Fruit fly (Drosophila melanogaster) whole organism, embryonic: ENCODE data around the gene CG31908.

Source experiments
- Atf3 ChIP-seq: fragments of 200-800 bp; sonication (Bioruptor generic); optimal IDR thresholded peaks from 3 replicates; lab custom pipeline; 2016; ENCODE audit warnings: missing biosample characterization, missing genetic modification characterization
- CG11247 ChIP-seq: fragments of 200-800 bp; sonication (Bioruptor generic); IDR thresholded peaks from 2 replicates; pipeline ENCODE4 v1.3.6; 2022; ENCODE audit warnings: missing biosample characterization, missing genetic modification characterization
- CG13296 ChIP-seq: fragments of 200-800 bp; sonication (Bioruptor generic); optimal IDR thresholded peaks from 3 replicates; lab custom pipeline; 2018; ENCODE audit warnings: missing biosample characterization, mild to moderate bottlenecking, missing genetic modification characterization
- CG13624 ChIP-seq: fragments of 200-800 bp; sonication (Bioruptor generic); optimal IDR thresholded peaks from 2 replicates; lab custom pipeline; 2016; ENCODE audit warnings: missing biosample characterization, missing genetic modification characterization
- CG14860 ChIP-seq: fragments of 200-800 bp; sonication (Bioruptor generic); IDR thresholded peaks from 3 replicates; pipeline ENCODE4 v1.3.6; 2022; ENCODE audit warnings: missing biosample characterization, missing genetic modification characterization; ENCODE audit not compliant: partially characterized antibody
- CG17328 ChIP-seq: fragments of 200-800 bp; sonication (Bioruptor generic); IDR thresholded peaks from 2 replicates; pipeline ENCODE4 v1.3.6; 2022; ENCODE audit warnings: missing biosample characterization, missing genetic modification characterization
- CG17568 ChIP-seq: fragments of 200-800 bp; sonication (Bioruptor generic); optimal IDR thresholded peaks from 2 replicates; lab custom pipeline; 2018; ENCODE audit warnings: missing biosample characterization, mild to moderate bottlenecking, missing genetic modification characterization, moderate library complexity
- CG2199 ChIP-seq: fragments of 200-800 bp; sonication (Bioruptor generic); IDR thresholded peaks from 3 replicates; pipeline ENCODE4 v1.3.6; 2022; ENCODE audit warnings: missing biosample characterization, missing genetic modification characterization
- CG3065 ChIP-seq: fragments of 200-800 bp; sonication (Bioruptor generic); optimal IDR thresholded peaks from 2 replicates; lab custom pipeline; 2016; ENCODE audit warnings: missing biosample characterization, missing genetic modification characterization
- CG31388 ChIP-seq: fragments of 200-800 bp; sonication (Bioruptor generic); optimal IDR thresholded peaks from 2 replicates; lab custom pipeline; 2016; ENCODE audit warnings: missing biosample characterization, missing genetic modification characterization
- CG32532 ChIP-seq: fragments of 200-800 bp; sonication (Bioruptor generic); IDR thresholded peaks from 2 replicates; pipeline ENCODE4 v1.3.6; 2022; ENCODE audit warnings: missing biosample characterization, missing genetic modification characterization
- CG34224 ChIP-seq: fragments of 200-800 bp; sonication (Bioruptor generic); IDR thresholded peaks from 3 replicates; pipeline ENCODE4 v1.3.6; 2022; ENCODE audit warnings: missing biosample characterization, missing genetic modification characterization; ENCODE audit not compliant: partially characterized antibody
- CG34422 ChIP-seq: fragments of 200-800 bp; sonication (Bioruptor generic); IDR thresholded peaks from 3 replicates; pipeline ENCODE4 v1.3.6; 2022; ENCODE audit warnings: missing biosample characterization, missing genetic modification characterization
- CG3847 ChIP-seq: fragments of 200-800 bp; sonication (Bioruptor generic); IDR thresholded peaks from 2 replicates; pipeline ENCODE4 v1.3.6; 2022; ENCODE audit warnings: missing biosample characterization, missing genetic modification characterization
- CG42726 ChIP-seq: fragments of 200-800 bp; sonication (Bioruptor generic); IDR thresholded peaks from 2 replicates; pipeline ENCODE4 v1.3.6; 2022; ENCODE audit warnings: missing biosample characterization, missing genetic modification characterization; ENCODE audit not compliant: partially characterized antibody
- CG6854 ChIP-seq: fragments of 200-800 bp; sonication (Bioruptor generic); optimal IDR thresholded peaks from 3 replicates; lab custom pipeline; 2017; ENCODE audit warnings: missing biosample characterization, mild to moderate bottlenecking, missing genetic modification characterization
- CG7372 ChIP-seq: fragments of 200-800 bp; sonication (Bioruptor generic); IDR thresholded peaks from 2 replicates; pipeline ENCODE4 v1.3.6; 2022; ENCODE audit warnings: missing biosample characterization, missing genetic modification characterization
- CG7556 ChIP-seq: fragments of 200-800 bp; sonication (Bioruptor generic); optimal IDR thresholded peaks from 2 replicates; lab custom pipeline; 2017; ENCODE audit warnings: missing biosample characterization, mild to moderate bottlenecking, missing genetic modification characterization
- CG7839 ChIP-seq: fragments of 200-800 bp; sonication (Bioruptor generic); optimal IDR thresholded peaks from 3 replicates; lab custom pipeline; 2018; ENCODE audit warnings: missing biosample characterization, mild to moderate bottlenecking, missing genetic modification characterization, moderate library complexity
- CG8281 ChIP-seq: fragments of 200-800 bp; sonication (Bioruptor generic); optimal IDR thresholded peaks from 2 replicates; lab custom pipeline; 2018; ENCODE audit warnings: missing biosample characterization, mild to moderate bottlenecking, missing genetic modification characterization, moderate library complexity
- CG8944 ChIP-seq: fragments of 200-800 bp; sonication (Bioruptor generic); optimal IDR thresholded peaks from 3 replicates; lab custom pipeline; 2016; ENCODE audit warnings: missing biosample characterization, missing genetic modification characterization
- CG9215 ChIP-seq: fragments of 200-800 bp; sonication (Bioruptor generic); IDR thresholded peaks from 2 replicates; pipeline ENCODE4 v1.3.6; 2022; ENCODE audit warnings: missing biosample characterization, missing genetic modification characterization
- Eip74EF ChIP-seq, 2 experiments: fragments of 200-800 bp in 1 of 2; fragments of >200 bp in 1 of 2; sonication (Bioruptor generic) in 1 of 2; optimal IDR thresholded peaks; 2 replicates each; lab custom pipeline; 2017 to 2019; ENCODE audit warnings: missing biosample characterization in 2 of 2, missing genetic modification characterization in 2 of 2, mild to moderate bottlenecking in 1 of 2, moderate library complexity in 1 of 2
- HLHmδ ChIP-seq: fragments of 200-800 bp; sonication (Bioruptor generic); optimal IDR thresholded peaks from 2 replicates; lab custom pipeline; 2018; ENCODE audit warnings: missing biosample characterization, mild to moderate bottlenecking, missing genetic modification characterization, moderate library complexity
- Hand ChIP-seq: fragments of 200-800 bp; sonication (Bioruptor generic); optimal IDR thresholded peaks from 2 replicates; lab custom pipeline; 2017; ENCODE audit warnings: mild to moderate bottlenecking, missing biosample characterization, missing genetic modification reagents, missing genetic modification characterization
- Hey ChIP-seq: fragments of 200-800 bp; sonication (Bioruptor generic); optimal IDR thresholded peaks from 3 replicates; lab custom pipeline; 2018; ENCODE audit warnings: missing biosample characterization, mild to moderate bottlenecking, missing genetic modification characterization
- Hmr ChIP-seq: fragments of 200-800 bp; sonication (Bioruptor generic); optimal IDR thresholded peaks from 3 replicates; lab custom pipeline; 2017; ENCODE audit warnings: mild to moderate bottlenecking, missing biosample characterization, missing genetic modification reagents, missing genetic modification characterization
- Med ChIP-seq: fragments of 200-800 bp; sonication (Bioruptor generic); peaks from one replicate; lab custom pipeline; 2016; ENCODE audit warnings: missing biosample characterization, missing genetic modification characterization, mild to moderate bottlenecking, inconsistent platforms, moderate library complexity
- Sry-δ ChIP-seq: fragments of 200-800 bp; sonication (Bioruptor generic); optimal IDR thresholded peaks from 2 replicates; lab custom pipeline; 2016; ENCODE audit warnings: missing biosample characterization, missing genetic modification characterization
- Ssrp ChIP-seq: fragments of 200-800 bp; sonication (Bioruptor generic); optimal IDR thresholded peaks from 2 replicates; lab custom pipeline; 2018; ENCODE audit warnings: missing biosample characterization, mild to moderate bottlenecking, missing genetic modification characterization, moderate library complexity
- TFAM ChIP-seq: fragments of 200-800 bp; sonication (Bioruptor generic); optimal IDR thresholded peaks from 2 replicates; lab custom pipeline; 2017; ENCODE audit warnings: missing biosample characterization, missing genetic modification characterization, inconsistent platforms
- Xrp1 ChIP-seq: fragments of 200-800 bp; sonication (Bioruptor generic); IDR thresholded peaks from 2 replicates; pipeline ENCODE4 v1.3.6; 2022; ENCODE audit warnings: missing biosample characterization, missing genetic modification characterization
- ap ChIP-seq: fragments of 200-800 bp; sonication (Bioruptor generic); IDR thresholded peaks from 2 replicates; pipeline ENCODE4 v1.3.6; 2022; ENCODE audit warnings: missing biosample characterization, missing genetic modification characterization
- az2 ChIP-seq: fragments of 200-800 bp; sonication (Bioruptor generic); optimal IDR thresholded peaks from 3 replicates; lab custom pipeline; 2016; ENCODE audit warnings: missing biosample characterization, missing genetic modification characterization
- bbx ChIP-seq: fragments of 200-800 bp; sonication (Bioruptor generic); IDR thresholded peaks from 2 replicates; pipeline ENCODE4 v1.3.6; 2022; ENCODE audit warnings: missing biosample characterization, missing genetic modification characterization; ENCODE audit not compliant: partially characterized antibody
- bigmax ChIP-seq: fragments of 200-800 bp; sonication (Bioruptor generic); optimal IDR thresholded peaks from 2 replicates; lab custom pipeline; 2018; ENCODE audit warnings: missing biosample characterization, mild to moderate bottlenecking, missing genetic modification characterization
- bsh ChIP-seq, 2 experiments: fragments of 200-800 bp; sonication (Bioruptor generic); optimal IDR thresholded peaks; 2 replicates each; lab custom pipeline; 2017 to 2018; ENCODE audit warnings: mild to moderate bottlenecking in 2 of 2, missing biosample characterization in 2 of 2, missing genetic modification characterization in 2 of 2, moderate library complexity in 1 of 2
- btn ChIP-seq: fragments of 200-800 bp; sonication (Bioruptor generic); optimal IDR thresholded peaks from 2 replicates; lab custom pipeline; 2016; ENCODE audit warnings: missing biosample characterization, missing genetic modification characterization
- crp ChIP-seq, 2 experiments: fragments of 200-800 bp; sonication (Bioruptor generic); optimal IDR thresholded peaks; 2 replicates in 1 of 2; 3 replicates in 1 of 2; lab custom pipeline; 2017; ENCODE audit warnings: missing biosample characterization in 2 of 2, missing genetic modification characterization in 2 of 2, mild to moderate bottlenecking in 1 of 2, moderate library complexity in 1 of 2
- cwo ChIP-seq: fragments of 200-800 bp; sonication (Bioruptor generic); optimal IDR thresholded peaks from 3 replicates; lab custom pipeline; 2017; ENCODE audit warnings: missing biosample characterization, missing genetic modification characterization, mild to moderate bottlenecking, moderate library complexity, missing genetic modification reagents
- dimm ChIP-seq: fragments of 200-800 bp; sonication (Bioruptor generic); IDR thresholded peaks from 2 replicates; pipeline ENCODE4 v1.3.6; 2022; ENCODE audit warnings: missing biosample characterization, missing genetic modification characterization
- esg ChIP-seq: fragments of 200-800 bp; sonication (Bioruptor generic); conservative IDR thresholded peaks from 2 replicates; pipeline ENCODE4 v1.3.6; 2022; ENCODE audit warnings: missing biosample characterization, missing genetic modification characterization
- insv ChIP-seq, 2 experiments: fragments of 200-800 bp; sonication (Bioruptor generic); optimal IDR thresholded peaks; 3 replicates each; lab custom pipeline; 2016 to 2018; ENCODE audit warnings: missing biosample characterization in 2 of 2, missing genetic modification characterization in 2 of 2
- oc ChIP-seq: fragments of 200-800 bp; sonication (Bioruptor generic); optimal IDR thresholded peaks from 2 replicates; lab custom pipeline; 2018; ENCODE audit warnings: missing biosample characterization, mild to moderate bottlenecking, missing genetic modification characterization, moderate library complexity
- prd ChIP-seq, 3 experiments: fragments of >200 bp in 2 of 3; fragments of 200-800 bp in 1 of 3; sonication (Bioruptor generic) in 1 of 3; optimal IDR thresholded peaks in 2 of 3; IDR thresholded peaks in 1 of 3; 2 replicates in 2 of 3; 3 replicates in 1 of 3; pipeline versions ENCODE4 v1.3.6 to Lab custom; 2017 to 2022; ENCODE audit warnings: missing biosample characterization in 1 of 3, missing genetic modification characterization in 1 of 3
- scrt ChIP-seq: fragments of 200-800 bp; sonication (Bioruptor generic); optimal IDR thresholded peaks from 2 replicates; lab custom pipeline; 2018; ENCODE audit warnings: missing biosample characterization, mild to moderate bottlenecking, missing genetic modification characterization, moderate library complexity
- toy ChIP-seq: fragments of 200-800 bp; sonication (Bioruptor generic); IDR thresholded peaks from 2 replicates; pipeline ENCODE4 v1.3.6; 2022; ENCODE audit warnings: missing biosample characterization, missing genetic modification characterization
- unpg ChIP-seq: fragments of 200-800 bp; sonication (Bioruptor generic); optimal IDR thresholded peaks from 3 replicates; lab custom pipeline; 2018; ENCODE audit warnings: missing biosample characterization, mild to moderate bottlenecking, missing genetic modification characterization, moderate library complexity

Gene CG31908

dm6 chr2L:7023614-7024259, 3.5 kb downstream of the CG31908 start, which contains the start of gene Gart (continued):
- TF ChIP-seq unpg (peak; percentile 64), btn (GFP tag; lab: Kevin White, UChicago) (peak; percentile 61), insv (GFP tag; optimal IDR thresholded peaks at IDR 0.05; lab: Kevin White, UChicago) (peak in 1 of 2 experiments; percentile 1), CG17328 (GFP tag; lab: Robert Waterston, UW) (peak; percentile 63), CG11247 (GFP tag; lab: Robert Waterston, UW) (0 out of 2 replicates have a peak, but pooled peaks have one; percentile 52), Med (peak; percentile 96), CG7839 (tag; lab: Kevin White, UChicago) (peak; percentile 78), Hmr (GFP tag; lab: Kevin White, UChicago) (peak; percentile 76), bsh (GFP tag; optimal IDR thresholded peaks at IDR 0.05; lab: Kevin White, UChicago) (peak in 1 of 2 experiments; percentile 82), bbx (no peak), CG13296 (no peak), CG8944 (GFP tag; lab: Kevin White, UChicago) (peak; percentile 74), CG42726 (GFP tag; lab: Robert Waterston, UW) (no peak), CG8281 (tag; lab: Kevin White, UChicago) (no peak), prd (optimal IDR thresholded peaks at IDR 0.05; lab: Kevin White, UChicago) (no peak), prd (GFP tag; IDR thresholded peaks at IDR 0.05; lab: Robert Waterston, UW) (no peak), CG7556 (GFP tag; lab: Kevin White, UChicago) (peak; percentile 75), CG3847 (GFP tag; lab: Robert Waterston, UW) (peak; percentile 62), CG34224 (GFP tag; lab: Robert Waterston, UW) (no peak; the same call in 2 of the 3 replicates), bigmax (no peak), oc (peak; percentile 36), crp (GFP tag; optimal IDR thresholded peaks at IDR 0.05; lab: Kevin White, UChicago) (peak in 1 of 2 experiments; percentile 44), Ssrp (peak; percentile 36), Eip74EF (GFP tag; optimal IDR thresholded peaks at IDR 0.05; lab: Kevin White, UChicago) (peak in 1 of 2 experiments; percentile 55), CG7372 (GFP tag; lab: Robert Waterston, UW) (peak; percentile 41; the same call in 1 of the 2 replicates), TFAM (no peak), dimm (GFP tag; lab: Robert Waterston, UW) (no peak), HLHmδ (no peak), az2 (GFP tag; lab: Kevin White, UChicago) (peak; percentile 57), ap (GFP tag; lab: Robert Waterston, UW) (no peak), CG3065 (no peak), CG13624 (GFP tag; lab: Kevin White, UChicago) (peak; percentile 72), CG17568 (GFP tag; lab: Kevin White, UChicago) (no peak), cwo (GFP tag; lab: Kevin White, UChicago) (peak; percentile 98), CG9215 (GFP tag; lab: Robert Waterston, UW) (no peak), CG6854 (GFP tag; lab: Kevin White, UChicago) (no peak), CG32532 (GFP tag; lab: Robert Waterston, UW) (no peak; the same call in 1 of the 2 replicates), Atf3 (GFP tag; lab: Kevin White, UChicago) (peak; percentile 61), toy (GFP tag; lab: Robert Waterston, UW) (no peak), CG2199 (GFP tag; lab: Robert Waterston, UW) (no peak), Xrp1 (GFP tag; lab: Robert Waterston, UW) (no peak; the same call in 1 of the 2 replicates), scrt (no peak), esg (peak; percentile 51), Hand (GFP tag; lab: Kevin White, UChicago) (peak; percentile 59), CG31388 (no peak), CG14860 (no peak), Hey (no peak), Sry-δ (GFP tag; lab: Kevin White, UChicago) (peak; percentile 23), CG34422 (GFP tag; lab: Robert Waterston, UW) (no peak)
